Fruit fly (Drosophila melanogaster) whole organism, embryonic: Measurements from ENCODE around the gene Acp98AB.

Source experiments
- Bdp1 ChIP-seq: fragments of 200-800 bp; sonication (Bioruptor generic); optimal IDR thresholded peaks from 3 replicates; lab custom pipeline; 2016; ENCODE audit warnings: missing biosample characterization, missing genetic modification characterization
- CG33557 ChIP-seq: fragments of 200-800 bp; sonication (Bioruptor generic); optimal IDR thresholded peaks from 2 replicates; lab custom pipeline; 2019; ENCODE audit warnings: missing biosample characterization, mild to moderate bottlenecking, missing genetic modification characterization, moderate library complexity
- Ravus ChIP-seq: fragments of 200-800 bp; sonication (Bioruptor generic); IDR thresholded peaks from 2 replicates; pipeline ENCODE4 v1.3.6; 2022; ENCODE audit warnings: missing biosample characterization, missing genetic modification characterization
- danr ChIP-seq: fragments of 200-800 bp; sonication (Bioruptor generic); IDR thresholded peaks from 2 replicates; pipeline ENCODE4 v1.3.6; 2022; ENCODE audit warnings: missing biosample characterization, missing genetic modification characterization
- pros ChIP-seq: fragments of 200-800 bp; sonication (Bioruptor generic); optimal IDR thresholded peaks from 3 replicates; lab custom pipeline; 2019; ENCODE audit warnings: missing biosample characterization, mild to moderate bottlenecking, missing genetic modification characterization, moderate library complexity
- ro ChIP-seq: fragments of 200-800 bp; sonication (Bioruptor generic); IDR thresholded peaks from 2 replicates; pipeline ENCODE4 v1.3.6; 2022; ENCODE audit warnings: missing biosample characterization, missing genetic modification characterization

dm6 chr3R:27685074-27685473, 9.6 kb upstream of the Acp98AB start:
- TF ChIP-seq ro (GFP tag; lab: Robert Waterston, UW): no peak
- no peak for TF ChIP-seq danr
- no peak for TF ChIP-seq CG33557
- no peak for TF ChIP-seq Ravus (GFP tag; lab: Robert Waterston, UW)
- no peak for TF ChIP-seq pros
- no peak for TF ChIP-seq Bdp1 (GFP tag; lab: Kevin White, UChicago)
